Worm (Caenorhabditis elegans) whole organism, late embryonic: ENCODE results near the gene abts-2.

ENCODE experiments used
- K02D7.2 ChIP-seq: sonication (generic microtip); optimal IDR thresholded peaks from 2 replicates; lab custom pipeline; 2017; ENCODE audit warnings: mild to moderate bottlenecking, missing genetic modification characterization, missing compliant biosample characterization
- eyg-1 ChIP-seq: sonication (generic microtip); optimal IDR thresholded peaks from 2 replicates; lab custom pipeline; 2016; ENCODE audit warnings: missing genotype, missing genetic modification characterization, missing compliant biosample characterization
- fkh-10 ChIP-seq: fragments of 150-350 bp; optimal IDR thresholded peaks from 2 replicates; lab custom pipeline; 2014; ENCODE audit warnings: missing biosample characterization, missing genetic modification reagents, missing genetic modification characterization
- rnt-1 ChIP-seq: sonication (generic microtip); optimal IDR thresholded peaks from 2 replicates; lab custom pipeline; 2016; ENCODE audit warnings: missing genetic modification characterization, missing compliant biosample characterization

- TF ChIP-seq rnt-1 (tag; lab: Kevin White, UChicago) (no peak), K02D7.2 (tag; lab: Kevin White, UChicago) (no peak), eyg-1 (no peak), fkh-10 (GFP tag; lab: Kevin White, UChicago) (no peak)
These were observed 39.1 kb downstream of the abts-2 start for ce11 chrX:11624621-11625020.
